Worm (Caenorhabditis elegans): ENCODE results near the gene cyp-35A1.
"Not testable (repeated sequence)": the region's sequence is repeated elsewhere in the genome, so short reads cannot be mapped to it uniquely, and the experiment has no call there.

DNA sequence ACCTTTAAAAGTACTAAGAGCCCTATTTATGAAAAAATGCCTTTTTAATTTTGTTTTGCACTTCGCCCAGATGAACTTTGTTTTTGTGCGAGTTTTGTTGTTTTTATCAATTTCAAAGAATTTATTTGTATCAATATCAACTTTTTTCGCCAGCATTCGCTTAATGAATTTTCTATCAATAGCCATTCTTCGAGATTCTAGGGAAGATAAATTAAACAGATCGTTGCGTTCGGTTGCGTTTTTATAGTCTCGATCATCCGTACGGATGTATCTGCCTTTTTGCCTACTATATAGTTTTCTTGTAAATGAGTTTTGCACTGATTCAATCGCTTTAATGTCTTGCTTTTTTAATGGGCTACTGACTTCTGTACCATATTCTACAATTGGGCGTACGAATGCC is 16.1 kb downstream of the cyp-35A1 start, which contains the start of gene nhr-147:
- not testable (repeated sequence) for TF ChIP-seq sox-2 (GFP tag; IDR thresholded peaks at IDR 0.05); odd-2 (tag; optimal IDR thresholded peaks at IDR 0.05); pros-1 (tag; optimal IDR thresholded peaks at IDR 0.05); ahr-1 (tag; optimal IDR thresholded peaks at IDR 0.05); Y22D7AL.16 (tag; optimal IDR thresholded peaks at IDR 0.05); ceh-6 (GFP tag; optimal IDR thresholded peaks at IDR 0.05); ceh-9 (tag; optimal IDR thresholded peaks at IDR 0.05); rnt-1 (tag; optimal IDR thresholded peaks at IDR 0.05); ama-1 (optimal IDR thresholded peaks at IDR 0.05); pat-9 (tag; optimal IDR thresholded peaks at IDR 0.05); pag-3 (tag; optimal IDR thresholded peaks at IDR 0.05; ENCODE audit: borderline replicate concordance)
